Worm (Caenorhabditis elegans): ENCODE results near the gene F59E12.6.

- TF ChIP-seq flt-1 (GFP tag; IDR thresholded peaks at IDR 0.05), result no peak
- no peak for TF ChIP-seq tab-1 (GFP tag; IDR thresholded peaks at IDR 0.05)
- TF ChIP-seq T22C8.4 (GFP tag; IDR thresholded peaks at IDR 0.05), result no peak
- TF ChIP-seq ref-1 (GFP tag; conservative IDR thresholded peaks at IDR 0.05), result no peak
- no peak for TF ChIP-seq ztf-29 (GFP tag; IDR thresholded peaks at IDR 0.05)
- no peak for TF ChIP-seq klf-2 (GFP tag; conservative IDR thresholded peaks at IDR 0.05)
- no peak for TF ChIP-seq med-1 (GFP tag; optimal IDR thresholded peaks at IDR 0.05; ENCODE audit: insufficient read depth)
Measured at ce11 chrII:5660155-5660554, 29.4 kb upstream of the F59E12.6 start.
